Worm (Caenorhabditis elegans): ENCODE measurements around the gene C23G10.11.

- TF ChIP-seq zag-1 (tag; optimal IDR thresholded peaks at IDR 0.05) = no peak
- TF ChIP-seq zip-11 (GFP tag; IDR thresholded peaks at IDR 0.05) = no peak
- TF ChIP-seq dmd-9 (GFP tag; IDR thresholded peaks at IDR 0.05) = no peak
Observed at ce11 chrIII:6177631-6178030, 37.7 kb downstream of the C23G10.11 start.
